Worm (Caenorhabditis elegans) whole organism, L3 larva: ENCODE data around the gene F35D11.4.
A peak's percentile ranks its signal among the peaks of the same experiment; 100 is the strongest.

Source experiments
- R02D3.7 ChIP-seq: fragments of 150-350 bp; optimal IDR thresholded peaks from 2 replicates; lab custom pipeline; 2014; ENCODE audit warnings: missing biosample characterization, missing genetic modification characterization
- ZK546.5 ChIP-seq: sonication (generic microtip); optimal IDR thresholded peaks from 2 replicates; lab custom pipeline; 2017; ENCODE audit warnings: missing biosample characterization, missing genetic modification characterization
- ceh-16 ChIP-seq: sonication (generic microtip); optimal IDR thresholded peaks from 2 replicates; lab custom pipeline; 2017; ENCODE audit warnings: missing biosample characterization, missing genetic modification characterization
- ceh-28 ChIP-seq: fragments of 150-350 bp; optimal IDR thresholded peaks from 2 replicates; lab custom pipeline; 2014; ENCODE audit warnings: missing biosample characterization, missing genetic modification reagents, missing genetic modification characterization
- ceh-82 ChIP-seq: fragments of 150-350 bp; optimal IDR thresholded peaks from 2 replicates; lab custom pipeline; 2014; ENCODE audit warnings: missing biosample characterization, missing genetic modification characterization
- ceh-9 ChIP-seq: sonication (generic microtip); optimal IDR thresholded peaks from 2 replicates; lab custom pipeline; 2018; ENCODE audit warnings: missing biosample characterization, missing genetic modification characterization
- daf-12 ChIP-seq: fragments of 150-350 bp; optimal IDR thresholded peaks from 2 replicates; lab custom pipeline; 2014; ENCODE audit warnings: missing biosample characterization, missing genetic modification reagents, missing genetic modification characterization
- elt-2 ChIP-seq: sonication (generic microtip); optimal IDR thresholded peaks from 2 replicates; lab custom pipeline; 2016; ENCODE audit warnings: missing genetic modification reagents, mild to moderate bottlenecking, missing genetic modification characterization, missing compliant biosample characterization
- elt-3 ChIP-seq, 3 experiments: fragments of 150-350 bp in 1 of 3; sonication (generic microtip) in 2 of 3; optimal IDR thresholded peaks; 2 replicates in 2 of 3; 4 replicates in 1 of 3; lab custom pipeline; 2014 to 2017; ENCODE audit warnings: missing biosample characterization in 3 of 3, missing genetic modification characterization in 3 of 3
- eor-1 ChIP-seq, 2 experiments: fragments of 150-350 bp; optimal IDR thresholded peaks; 2 replicates each; lab custom pipeline; 2014 to 2018; ENCODE audit warnings: missing biosample characterization in 2 of 2, missing genetic modification characterization in 2 of 2
- fos-1 ChIP-seq: fragments of 150-350 bp; optimal IDR thresholded peaks from 2 replicates; lab custom pipeline; 2014; ENCODE audit warnings: missing biosample characterization, missing genetic modification characterization
- lin-15B ChIP-seq: fragments of 150-350 bp; optimal IDR thresholded peaks from 2 replicates; lab custom pipeline; 2014; ENCODE audit warnings: missing biosample characterization, missing genetic modification characterization
- lsy-12 ChIP-seq: sonication (generic microtip); optimal IDR thresholded peaks from 2 replicates; lab custom pipeline; 2016; ENCODE audit warnings: mild to moderate bottlenecking, missing genetic modification characterization, missing compliant biosample characterization
- mml-1 ChIP-seq: fragments of 150-350 bp; sonication (generic microtip); optimal IDR thresholded peaks from 3 replicates; lab custom pipeline; 2014; ENCODE audit warnings: missing biosample characterization, missing genetic modification characterization
- nfya-1 ChIP-seq: sonication (generic microtip); optimal IDR thresholded peaks from 2 replicates; lab custom pipeline; 2017; ENCODE audit warnings: missing genetic modification characterization, mild to moderate bottlenecking, missing compliant biosample characterization, antibody characterized with exemption, moderate library complexity; ENCODE audit not compliant: insufficient read depth
- nhr-23 ChIP-seq: fragments of 150-350 bp; optimal IDR thresholded peaks from 2 replicates; lab custom pipeline; 2014; ENCODE audit warnings: missing biosample characterization, missing genetic modification reagents, missing genetic modification characterization
- nhr-237 ChIP-seq: fragments of 150-350 bp; optimal IDR thresholded peaks from 2 replicates; lab custom pipeline; 2014; ENCODE audit warnings: missing biosample characterization, missing genetic modification characterization
- nhr-25 ChIP-seq: sonication (generic microtip); optimal IDR thresholded peaks from 2 replicates; lab custom pipeline; 2017; ENCODE audit warnings: missing biosample characterization, missing genetic modification characterization
- nhr-28 ChIP-seq: fragments of 150-350 bp; optimal IDR thresholded peaks from 2 replicates; lab custom pipeline; 2014; ENCODE audit warnings: missing biosample characterization, missing genetic modification characterization
- nhr-43 ChIP-seq: sonication (generic microtip); optimal IDR thresholded peaks from 2 replicates; lab custom pipeline; 2016; ENCODE audit warnings: mild to moderate bottlenecking, missing genetic modification characterization, missing compliant biosample characterization; ENCODE audit not compliant: poor library complexity, severe bottlenecking
- nhr-76 ChIP-seq: fragments of 150-350 bp; sonication (generic microtip); optimal IDR thresholded peaks from 5 replicates; lab custom pipeline; 2014; ENCODE audit warnings: missing biosample characterization, missing genetic modification characterization
- nhr-77 ChIP-seq: fragments of 150-350 bp; optimal IDR thresholded peaks from 2 replicates; lab custom pipeline; 2014; ENCODE audit warnings: missing biosample characterization, missing genetic modification characterization
- pha-4 ChIP-seq: fragments of 150-350 bp; optimal IDR thresholded peaks from 2 replicates; lab custom pipeline; 2014; ENCODE audit warnings: missing biosample characterization, missing genetic modification reagents, missing genetic modification characterization
- pqm-1 ChIP-seq: fragments of 150-350 bp; optimal IDR thresholded peaks from 2 replicates; lab custom pipeline; 2017; ENCODE audit warnings: missing biosample characterization, missing genetic modification characterization, inconsistent platforms
- sea-2 ChIP-seq: fragments of 150-350 bp; sonication (generic microtip); optimal IDR thresholded peaks from 4 replicates; lab custom pipeline; 2014; ENCODE audit warnings: missing biosample characterization, missing genetic modification reagents, missing genetic modification characterization
- snpc-4 ChIP-seq: fragments of 150-350 bp; optimal IDR thresholded peaks from 2 replicates; lab custom pipeline; 2014; ENCODE audit warnings: missing biosample characterization, missing genetic modification characterization
- tbx-2 ChIP-seq: sonication (generic microtip); optimal IDR thresholded peaks from 2 replicates; lab custom pipeline; 2016; ENCODE audit warnings: mild to moderate bottlenecking, missing genetic modification characterization, missing compliant biosample characterization
- ztf-4 ChIP-seq: fragments of 150-350 bp; optimal IDR thresholded peaks from 2 replicates; lab custom pipeline; 2014; ENCODE audit warnings: missing biosample characterization, missing genetic modification characterization

Gene F35D11.4

ce11 chrII:4590086-4590485 is 13.1 kb upstream of the F35D11.4 start:
- no peak for TF ChIP-seq ztf-4 (tag; lab: Kevin White, UChicago)
- no peak for TF ChIP-seq R02D3.7 (tag; lab: Kevin White, UChicago)
- TF ChIP-seq nhr-28 (tag; lab: Kevin White, UChicago), result no peak
- TF ChIP-seq ceh-28 (tag; lab: Kevin White, UChicago), result no peak
- no peak for TF ChIP-seq nhr-237 (tag; lab: Kevin White, UChicago)
- TF ChIP-seq ceh-16 (tag; lab: Kevin White, UChicago), result no peak

ce11 chrII:4590660-4591059 is 12.6 kb upstream of the F35D11.4 start:
- no peak for TF ChIP-seq nfya-1 (tag; lab: Kevin White, UChicago)
- no peak for TF ChIP-seq nhr-77 (tag; lab: Kevin White, UChicago)
- TF ChIP-seq eor-1 (tag; optimal IDR thresholded peaks at IDR 0.05; lab: Kevin White, UChicago), result no peak
- peak; percentile 13 for TF ChIP-seq lsy-12 (tag; lab: Kevin White, UChicago)

- TF ChIP-seq lsy-12 (tag; lab: Kevin White, UChicago), result no peak
- no peak for TF ChIP-seq daf-12 (tag; lab: Kevin White, UChicago)
- TF ChIP-seq elt-2 (tag; lab: Kevin White, UChicago), result peak; percentile 36
- no peak for TF ChIP-seq ceh-9 (tag; lab: Kevin White, UChicago)
- no peak for TF ChIP-seq fos-1 (tag; lab: Kevin White, UChicago)
- TF ChIP-seq pqm-1, result peak; percentile 7
- TF ChIP-seq nhr-25, result no peak
- TF ChIP-seq sea-2 (GFP tag; lab: Kevin White, UChicago), result no peak
- TF ChIP-seq ceh-82 (tag; lab: Kevin White, UChicago), result no peak
- TF ChIP-seq, all 47 proteins: peak for 2
Measured at ce11 chrII:4597441-4597840, 5.8 kb upstream of the F35D11.4 start.

ce11 chrII:4598815-4599214 is 4.4 kb upstream of the F35D11.4 start:
- TF ChIP-seq elt-2 (tag; lab: Kevin White, UChicago), result peak; percentile 85
- TF ChIP-seq elt-3 (tag; optimal IDR thresholded peaks at IDR 0.05; lab: Kevin White, UChicago), result no peak
- TF ChIP-seq snpc-4 (tag; lab: Kevin White, UChicago), result no peak
- TF ChIP-seq nhr-23 (tag; lab: Kevin White, UChicago), result no peak
- no peak for TF ChIP-seq mml-1 (tag; lab: Kevin White, UChicago)
- no peak for TF ChIP-seq lsy-12 (tag; lab: Kevin White, UChicago)
- TF ChIP-seq pqm-1, result peak; percentile 71
- TF ChIP-seq R02D3.7 (tag; lab: Kevin White, UChicago), result no peak
- no peak for TF ChIP-seq nhr-76
- TF ChIP-seq sea-2 (GFP tag; lab: Kevin White, UChicago), result no peak
- TF ChIP-seq nhr-43 (tag; lab: Kevin White, UChicago), result no peak
- peak; percentile 36 for TF ChIP-seq pha-4 (tag; lab: Kevin White, UChicago)
- TF ChIP-seq tbx-2 (tag; lab: Kevin White, UChicago), result no peak

ce11 chrII:4599838-4600237 is 3.4 kb upstream of the F35D11.4 start:
- TF ChIP-seq lin-15B (tag; lab: Kevin White, UChicago), result no peak
- peak; percentile 28 for TF ChIP-seq pqm-1

- TF ChIP-seq pha-4 (tag; lab: Kevin White, UChicago), result no peak
Measured at ce11 chrII:4600276-4600675, 3.0 kb upstream of the F35D11.4 start.

- TF ChIP-seq nhr-77 (tag; lab: Kevin White, UChicago) (no peak), ZK546.5 (tag; lab: Kevin White, UChicago) (no peak), nfya-1 (tag; lab: Kevin White, UChicago) (peak; percentile 88), elt-3 (tag; optimal IDR thresholded peaks at IDR 0.05; lab: Kevin White, UChicago) (no peak)
Measured at ce11 chrII:4600818-4601217, 2.4 kb upstream of the F35D11.4 start.
